Worm (Caenorhabditis elegans): ENCODE data around the gene T20D3.6.

ce11 chrIV:9336538-9337090 is 2.5 kb downstream of the T20D3.6 start, which contains the start of gene T20D3.5:
- TF ChIP-seq pha-4 (tag; optimal IDR thresholded peaks at IDR 0.05) (no peak), nhr-25 (tag; optimal IDR thresholded peaks at IDR 0.05) (no peak), unc-39 (tag; optimal IDR thresholded peaks at IDR 0.05) (no peak), aly-2 (tag; optimal IDR thresholded peaks at IDR 0.05) (no peak), nhr-11 (tag; optimal IDR thresholded peaks at IDR 0.05) (no peak), ztf-11 (tag; optimal IDR thresholded peaks at IDR 0.05) (no peak), elt-2 (tag; optimal IDR thresholded peaks at IDR 0.05) (no peak), elt-3 (tag; optimal IDR thresholded peaks at IDR 0.05) (no peak)
